Worm (Caenorhabditis elegans) whole organism, L3 larva: ENCODE data around the gene gei-18.

Source experiments
- ZK546.5 ChIP-seq: sonication (generic microtip); optimal IDR thresholded peaks from 2 replicates; lab custom pipeline; 2017; ENCODE audit warnings: missing biosample characterization, missing genetic modification characterization
- ceh-16 ChIP-seq: sonication (generic microtip); optimal IDR thresholded peaks from 2 replicates; lab custom pipeline; 2017; ENCODE audit warnings: missing biosample characterization, missing genetic modification characterization
- ceh-28 ChIP-seq: fragments of 150-350 bp; optimal IDR thresholded peaks from 2 replicates; lab custom pipeline; 2014; ENCODE audit warnings: missing biosample characterization, missing genetic modification reagents, missing genetic modification characterization
- ceh-9 ChIP-seq: sonication (generic microtip); optimal IDR thresholded peaks from 2 replicates; lab custom pipeline; 2018; ENCODE audit warnings: missing biosample characterization, missing genetic modification characterization
- egl-27 ChIP-seq: sonication (generic microtip); optimal IDR thresholded peaks from 4 replicates; lab custom pipeline; 2017; ENCODE audit warnings: missing biosample characterization, missing genetic modification reagents, missing genetic modification characterization
- egl-5 ChIP-seq: fragments of 150-350 bp; optimal IDR thresholded peaks from 2 replicates; lab custom pipeline; 2017; ENCODE audit warnings: missing biosample characterization, missing genetic modification reagents, missing genetic modification characterization, inconsistent platforms
- elt-1 ChIP-seq: fragments of 150-350 bp; optimal IDR thresholded peaks from 2 replicates; lab custom pipeline; 2014; ENCODE audit warnings: missing biosample characterization, missing genetic modification characterization
- elt-3 ChIP-seq, 3 experiments: fragments of 150-350 bp in 1 of 3; sonication (generic microtip) in 2 of 3; optimal IDR thresholded peaks; 2 replicates in 2 of 3; 4 replicates in 1 of 3; lab custom pipeline; 2014 to 2017; ENCODE audit warnings: missing biosample characterization in 3 of 3, missing genetic modification characterization in 3 of 3
- eor-1 ChIP-seq, 2 experiments: fragments of 150-350 bp; optimal IDR thresholded peaks; 2 replicates each; lab custom pipeline; 2014 to 2018; ENCODE audit warnings: missing biosample characterization in 2 of 2, missing genetic modification characterization in 2 of 2
- fkh-10 ChIP-seq: sonication (generic microtip); optimal IDR thresholded peaks from 2 replicates; lab custom pipeline; 2017; ENCODE audit warnings: missing biosample characterization, missing genetic modification reagents, missing genetic modification characterization
- fos-1 ChIP-seq: fragments of 150-350 bp; optimal IDR thresholded peaks from 2 replicates; lab custom pipeline; 2014; ENCODE audit warnings: missing biosample characterization, missing genetic modification characterization
- hmg-11 ChIP-seq: sonication (generic microtip); optimal IDR thresholded peaks from 2 replicates; lab custom pipeline; 2016; ENCODE audit warnings: missing genetic modification characterization, missing compliant biosample characterization
- jun-1 ChIP-seq: fragments of 150-350 bp; optimal IDR thresholded peaks from 2 replicates; lab custom pipeline; 2014; ENCODE audit warnings: missing biosample characterization, missing genetic modification reagents, missing genetic modification characterization
- lin-15B ChIP-seq: fragments of 150-350 bp; optimal IDR thresholded peaks from 2 replicates; lab custom pipeline; 2014; ENCODE audit warnings: missing biosample characterization, missing genetic modification characterization
- lin-39 ChIP-seq: fragments of 150-350 bp; optimal IDR thresholded peaks from 2 replicates; lab custom pipeline; 2018; ENCODE audit warnings: missing biosample characterization, missing genetic modification reagents, missing genetic modification characterization
- lsy-12 ChIP-seq: sonication (generic microtip); optimal IDR thresholded peaks from 2 replicates; lab custom pipeline; 2016; ENCODE audit warnings: mild to moderate bottlenecking, missing genetic modification characterization, missing compliant biosample characterization
- mdl-1 ChIP-seq: fragments of 150-350 bp; optimal IDR thresholded peaks from 2 replicates; lab custom pipeline; 2014; ENCODE audit warnings: missing biosample characterization, missing genetic modification characterization
- mml-1 ChIP-seq: fragments of 150-350 bp; sonication (generic microtip); optimal IDR thresholded peaks from 3 replicates; lab custom pipeline; 2014; ENCODE audit warnings: missing biosample characterization, missing genetic modification characterization
- nfya-1 ChIP-seq: sonication (generic microtip); optimal IDR thresholded peaks from 2 replicates; lab custom pipeline; 2017; ENCODE audit warnings: missing genetic modification characterization, mild to moderate bottlenecking, missing compliant biosample characterization, antibody characterized with exemption, moderate library complexity; ENCODE audit not compliant: insufficient read depth
- nhr-11 ChIP-seq: fragments of 150-350 bp; optimal IDR thresholded peaks from 2 replicates; lab custom pipeline; 2014; ENCODE audit warnings: missing biosample characterization, missing genetic modification characterization
- nhr-12 ChIP-seq: fragments of 150-350 bp; optimal IDR thresholded peaks from 2 replicates; lab custom pipeline; 2014; ENCODE audit warnings: missing biosample characterization, missing genetic modification characterization
- nhr-23 ChIP-seq: fragments of 150-350 bp; optimal IDR thresholded peaks from 2 replicates; lab custom pipeline; 2014; ENCODE audit warnings: missing biosample characterization, missing genetic modification reagents, missing genetic modification characterization
- nhr-237 ChIP-seq: fragments of 150-350 bp; optimal IDR thresholded peaks from 2 replicates; lab custom pipeline; 2014; ENCODE audit warnings: missing biosample characterization, missing genetic modification characterization
- nhr-25 ChIP-seq: sonication (generic microtip); optimal IDR thresholded peaks from 2 replicates; lab custom pipeline; 2017; ENCODE audit warnings: missing biosample characterization, missing genetic modification characterization
- nhr-43 ChIP-seq: sonication (generic microtip); optimal IDR thresholded peaks from 2 replicates; lab custom pipeline; 2016; ENCODE audit warnings: mild to moderate bottlenecking, missing genetic modification characterization, missing compliant biosample characterization; ENCODE audit not compliant: poor library complexity, severe bottlenecking
- nhr-67 ChIP-seq: fragments of 150-350 bp; optimal IDR thresholded peaks from 2 replicates; lab custom pipeline; 2014; ENCODE audit warnings: missing biosample characterization, missing genetic modification characterization
- nhr-76 ChIP-seq: fragments of 150-350 bp; sonication (generic microtip); optimal IDR thresholded peaks from 5 replicates; lab custom pipeline; 2014; ENCODE audit warnings: missing biosample characterization, missing genetic modification characterization
- nhr-77 ChIP-seq: fragments of 150-350 bp; optimal IDR thresholded peaks from 2 replicates; lab custom pipeline; 2014; ENCODE audit warnings: missing biosample characterization, missing genetic modification characterization
- pha-4 ChIP-seq: fragments of 150-350 bp; optimal IDR thresholded peaks from 2 replicates; lab custom pipeline; 2014; ENCODE audit warnings: missing biosample characterization, missing genetic modification reagents, missing genetic modification characterization
- pqm-1 ChIP-seq: fragments of 150-350 bp; optimal IDR thresholded peaks from 2 replicates; lab custom pipeline; 2017; ENCODE audit warnings: missing biosample characterization, missing genetic modification characterization, inconsistent platforms
- sea-2 ChIP-seq: fragments of 150-350 bp; sonication (generic microtip); optimal IDR thresholded peaks from 4 replicates; lab custom pipeline; 2014; ENCODE audit warnings: missing biosample characterization, missing genetic modification reagents, missing genetic modification characterization
- skn-1 ChIP-seq: fragments of 150-350 bp; optimal IDR thresholded peaks from 2 replicates; lab custom pipeline; 2014; ENCODE audit warnings: missing biosample characterization, missing genetic modification characterization
- snpc-4 ChIP-seq: fragments of 150-350 bp; optimal IDR thresholded peaks from 2 replicates; lab custom pipeline; 2014; ENCODE audit warnings: missing biosample characterization, missing genetic modification characterization
- tbx-2 ChIP-seq: sonication (generic microtip); optimal IDR thresholded peaks from 2 replicates; lab custom pipeline; 2016; ENCODE audit warnings: mild to moderate bottlenecking, missing genetic modification characterization, missing compliant biosample characterization
- zag-1 ChIP-seq: fragments of 150-350 bp; optimal IDR thresholded peaks from 2 replicates; lab custom pipeline; 2014; ENCODE audit warnings: missing biosample characterization, missing genetic modification characterization
- ztf-4 ChIP-seq: fragments of 150-350 bp; optimal IDR thresholded peaks from 2 replicates; lab custom pipeline; 2014; ENCODE audit warnings: missing biosample characterization, missing genetic modification characterization

The gei-18 gene

ce11 chrIV:13982425-13982824 is at the start of gene gei-18:
Gene gei-18 (minus strand): TSS chrIV:13982525.
- TF ChIP-seq snpc-4 (tag; lab: Kevin White, UChicago) (no peak), skn-1 (tag; lab: Kevin White, UChicago) (no peak), nfya-1 (tag; lab: Kevin White, UChicago) (no peak), egl-27 (tag; lab: Kevin White, UChicago) (no peak), fkh-10 (GFP tag; lab: Kevin White, UChicago) (no peak), elt-3 (tag; optimal IDR thresholded peaks at IDR 0.05; lab: Kevin White, UChicago) (no peak), ceh-9 (tag; lab: Kevin White, UChicago) (no peak), nhr-23 (tag; lab: Kevin White, UChicago) (no peak), eor-1 (tag; optimal IDR thresholded peaks at IDR 0.05; lab: Kevin White, UChicago) (no peak), nhr-77 (tag; lab: Kevin White, UChicago) (no peak), nhr-237 (tag; lab: Kevin White, UChicago) (no peak), ceh-16 (no peak), ZK546.5 (tag; lab: Kevin White, UChicago) (no peak), nhr-11 (tag; lab: Kevin White, UChicago) (no peak), mml-1 (tag; lab: Kevin White, UChicago) (no peak), elt-1 (tag; lab: Kevin White, UChicago) (no peak)

- TF ChIP-seq nhr-67 (tag; lab: Kevin White, UChicago) (no peak), eor-1 (tag; optimal IDR thresholded peaks at IDR 0.05; lab: Kevin White, UChicago) (no peak), ZK546.5 (tag; lab: Kevin White, UChicago) (no peak), snpc-4 (tag; lab: Kevin White, UChicago) (no peak), lin-15B (no peak), pqm-1 (tag; lab: Kevin White, UChicago) (no peak), egl-27 (tag; lab: Kevin White, UChicago) (no peak), nhr-76 (tag; lab: Kevin White, UChicago) (no peak), nhr-25 (tag; lab: Kevin White, UChicago) (no peak), fos-1 (no peak), elt-1 (tag; lab: Kevin White, UChicago) (no peak), ceh-28 (tag; lab: Kevin White, UChicago) (no peak), nhr-77 (tag; lab: Kevin White, UChicago) (no peak), nhr-237 (tag; lab: Kevin White, UChicago) (no peak), lsy-12 (no peak), fkh-10 (GFP tag; lab: Kevin White, UChicago) (no peak), zag-1 (tag; lab: Kevin White, UChicago) (no peak), nhr-43 (tag; lab: Kevin White, UChicago) (no peak), pha-4 (tag; lab: Kevin White, UChicago) (no peak), lin-39 (tag; lab: Kevin White, UChicago) (no peak)
These were observed 37.6 kb upstream of the gei-18 start, which contains the start of the genes irld-56 and irld-55 for ce11 chrIV:14019883-14020282. Gene irld-56 (minus strand): TSS chrIV:14019983. Gene irld-55 (plus strand): TSS chrIV:14020198.

- TF ChIP-seq ceh-28 (tag; lab: Kevin White, UChicago) = no peak
- no peak for TF ChIP-seq nhr-43 (tag; lab: Kevin White, UChicago)
- no peak for TF ChIP-seq snpc-4 (tag; lab: Kevin White, UChicago)
- no peak for TF ChIP-seq fos-1
These were observed 33.5 kb upstream of the gei-18 start, which contains the start of gene srw-63 for ce11 chrIV:14015844-14016243. Gene srw-63 (minus strand): TSS chrIV:14015944.

ce11 chrIV:14013692-14014091 is 31.4 kb upstream of the gei-18 start:
- TF ChIP-seq nhr-43 (tag; lab: Kevin White, UChicago) (peak; percentile 53), nfya-1 (tag; lab: Kevin White, UChicago) (peak; percentile 63), snpc-4 (tag; lab: Kevin White, UChicago) (peak; percentile 98), fkh-10 (GFP tag; lab: Kevin White, UChicago) (no peak), tbx-2 (peak; percentile 24), pqm-1 (tag; lab: Kevin White, UChicago) (peak; percentile 16), lsy-12 (no peak), ceh-16 (no peak), ZK546.5 (tag; lab: Kevin White, UChicago) (no peak), sea-2 (GFP tag; lab: Kevin White, UChicago) (no peak), lin-39 (tag; lab: Kevin White, UChicago) (peak; percentile 48), nhr-76 (tag; lab: Kevin White, UChicago) (no peak), egl-27 (tag; lab: Kevin White, UChicago) (no peak), nhr-12 (tag; lab: Kevin White, UChicago) (no peak), jun-1 (tag; lab: Kevin White, UChicago) (no peak), nhr-23 (tag; lab: Kevin White, UChicago) (no peak), egl-5 (tag; lab: Kevin White, UChicago) (no peak), ztf-4 (tag; lab: Kevin White, UChicago) (no peak), hmg-11 (tag; lab: Kevin White, UChicago) (peak; percentile 74), eor-1 (tag; optimal IDR thresholded peaks at IDR 0.05; lab: Kevin White, UChicago) (no peak), mdl-1 (tag; lab: Kevin White, UChicago) (no peak)
